Fruit fly (Drosophila melanogaster) whole organism, prepupa: ENCODE measurements around the gene CG33796.

Source experiments
- Blimp-1 ChIP-seq: fragments of 200-800 bp; sonication (Bioruptor generic); optimal IDR thresholded peaks from 3 replicates; lab custom pipeline; 2017; ENCODE audit warnings: missing biosample characterization, missing genetic modification characterization, mild to moderate bottlenecking, moderate library complexity, missing genetic modification reagents
- CG10631 ChIP-seq: fragments of 200-800 bp; sonication (Bioruptor generic); optimal IDR thresholded peaks from 2 replicates; lab custom pipeline; 2016; ENCODE audit warnings: missing biosample characterization, missing genetic modification characterization
- CG10669 ChIP-seq: fragments of 200-800 bp; sonication (Bioruptor generic); optimal IDR thresholded peaks from 3 replicates; lab custom pipeline; 2018; ENCODE audit warnings: missing biosample characterization, mild to moderate bottlenecking, missing genetic modification characterization, moderate library complexity
- CG11762 ChIP-seq: fragments of 200-800 bp; sonication (Bioruptor generic); optimal IDR thresholded peaks from 3 replicates; lab custom pipeline; 2016; ENCODE audit warnings: missing biosample characterization, missing genetic modification characterization; ENCODE audit not compliant: insufficient read depth
- CG11902 ChIP-seq: fragments of 200-800 bp; sonication (Bioruptor generic); optimal IDR thresholded peaks from 3 replicates; lab custom pipeline; 2016; ENCODE audit warnings: missing biosample characterization, missing genetic modification characterization
- CG15336 ChIP-seq: fragments of 200-800 bp; sonication (Bioruptor generic); IDR thresholded peaks from 2 replicates; pipeline ENCODE4 v1.3.6; 2022; ENCODE audit warnings: missing biosample characterization, missing genetic modification characterization
- CG16779 ChIP-seq: fragments of 200-800 bp; sonication (Bioruptor generic); optimal IDR thresholded peaks from 3 replicates; lab custom pipeline; 2017; ENCODE audit warnings: missing biosample characterization, mild to moderate bottlenecking, missing genetic modification characterization
- CG3032 ChIP-seq: fragments of 200-800 bp; optimal IDR thresholded peaks from 2 replicates; lab custom pipeline; 2019; ENCODE audit warnings: missing biosample characterization, mild to moderate bottlenecking, missing genetic modification characterization, moderate library complexity
- CG31627 ChIP-seq: fragments of 200-800 bp; sonication (Bioruptor generic); optimal IDR thresholded peaks from 3 replicates; lab custom pipeline; 2016; ENCODE audit warnings: missing biosample characterization, missing genetic modification characterization
- CG32006 ChIP-seq: fragments of 200-800 bp; sonication (Bioruptor generic); optimal IDR thresholded peaks from 3 replicates; lab custom pipeline; 2017; ENCODE audit warnings: missing biosample characterization, mild to moderate bottlenecking, missing genetic modification characterization
- CG34406 ChIP-seq: fragments of 200-800 bp; sonication (Bioruptor generic); optimal IDR thresholded peaks from 3 replicates; lab custom pipeline; 2016; ENCODE audit warnings: missing biosample characterization, missing genetic modification characterization
- CG3919 ChIP-seq: fragments of 200-800 bp; sonication (Bioruptor generic); optimal IDR thresholded peaks from 3 replicates; lab custom pipeline; 2016; ENCODE audit warnings: missing biosample characterization, missing genetic modification characterization
- CG4318 ChIP-seq: fragments of 200-800 bp; sonication (Bioruptor generic); optimal IDR thresholded peaks from 3 replicates; lab custom pipeline; 2017; ENCODE audit warnings: missing biosample characterization, mild to moderate bottlenecking, missing genetic modification characterization
- CG6163 ChIP-seq: fragments of 200-800 bp; sonication (Bioruptor generic); IDR thresholded peaks from 3 replicates; pipeline ENCODE4 v1.3.6; 2022; ENCODE audit warnings: missing biosample characterization, missing genetic modification characterization
- CG6792 ChIP-seq: fragments of 200-800 bp; sonication (Bioruptor generic); optimal IDR thresholded peaks from 3 replicates; lab custom pipeline; 2016; ENCODE audit warnings: missing biosample characterization, missing genetic modification characterization
- CG6808 ChIP-seq: fragments of 200-800 bp; sonication (Bioruptor generic); optimal IDR thresholded peaks from 3 replicates; lab custom pipeline; 2017; ENCODE audit warnings: missing biosample characterization, missing genetic modification characterization, mild to moderate bottlenecking, moderate library complexity, missing genetic modification reagents
- CG7368 ChIP-seq: fragments of 200-800 bp; sonication (Bioruptor generic); optimal IDR thresholded peaks from 3 replicates; lab custom pipeline; 2016; ENCODE audit warnings: missing biosample characterization, missing genetic modification characterization
- CG8119 ChIP-seq: fragments of 200-800 bp; sonication (Bioruptor generic); IDR thresholded peaks from 3 replicates; pipeline ENCODE4 v1.3.6; 2022; ENCODE audit warnings: missing biosample characterization, missing genetic modification characterization
- CG8319 ChIP-seq: fragments of 200-800 bp; sonication (Bioruptor generic); optimal IDR thresholded peaks from 3 replicates; lab custom pipeline; 2016; ENCODE audit warnings: missing biosample characterization, missing genetic modification characterization
- CG8632 ChIP-seq: fragments of 200-800 bp; sonication (Bioruptor generic); optimal IDR thresholded peaks from 3 replicates; lab custom pipeline; 2016; ENCODE audit warnings: missing biosample characterization, missing genetic modification characterization
- CG9139 ChIP-seq: fragments of 200-800 bp; sonication (Bioruptor generic); optimal IDR thresholded peaks from 3 replicates; lab custom pipeline; 2017; ENCODE audit warnings: missing biosample characterization, mild to moderate bottlenecking, missing genetic modification characterization
- Eip75B ChIP-seq: fragments of 200-800 bp; sonication (Bioruptor generic); optimal IDR thresholded peaks from 3 replicates; lab custom pipeline; 2016; ENCODE audit warnings: missing biosample characterization, missing genetic modification characterization
- Eip78C ChIP-seq: fragments of 200-800 bp; sonication (Bioruptor generic); peaks from one replicate; lab custom pipeline; 2016; ENCODE audit warnings: missing biosample characterization, missing genetic modification characterization
- Eip93F ChIP-seq: fragments of 200-800 bp; sonication (Bioruptor generic); optimal IDR thresholded peaks from 2 replicates; lab custom pipeline; 2016; ENCODE audit warnings: missing biosample characterization, mild to moderate bottlenecking, missing genetic modification characterization
- Ets21C ChIP-seq: fragments of 200-800 bp; sonication (Bioruptor generic); optimal IDR thresholded peaks from 3 replicates; lab custom pipeline; 2016; ENCODE audit warnings: missing biosample characterization, missing genetic modification characterization
- Ets96B ChIP-seq: fragments of 200-800 bp; optimal IDR thresholded peaks from 2 replicates; lab custom pipeline; 2019; ENCODE audit warnings: missing biosample characterization, mild to moderate bottlenecking, missing genetic modification characterization, moderate library complexity
- Gug ChIP-seq: fragments of 200-800 bp; sonication (Bioruptor generic); IDR thresholded peaks from 2 replicates; pipeline ENCODE4 v1.3.6; 2022; ENCODE audit warnings: missing biosample characterization, missing genetic modification characterization
- Hr39 ChIP-seq: fragments of 200-800 bp; sonication (Bioruptor generic); optimal IDR thresholded peaks from 2 replicates; lab custom pipeline; 2016; ENCODE audit warnings: missing biosample characterization, missing genetic modification characterization
- Lpt ChIP-seq: fragments of 200-800 bp; sonication (Bioruptor generic); optimal IDR thresholded peaks from 3 replicates; lab custom pipeline; 2016; ENCODE audit warnings: missing biosample characterization, missing genetic modification characterization
- Met ChIP-seq: fragments of 200-800 bp; sonication (Bioruptor generic); optimal IDR thresholded peaks from 3 replicates; lab custom pipeline; 2016; ENCODE audit warnings: missing biosample characterization, missing genetic modification characterization
- OdsH ChIP-seq: fragments of 200-800 bp; sonication (Bioruptor generic); optimal IDR thresholded peaks from 3 replicates; lab custom pipeline; 2016; ENCODE audit warnings: missing biosample characterization, missing genetic modification characterization
- Smox ChIP-seq: fragments of 200-800 bp; sonication (Bioruptor generic); optimal IDR thresholded peaks from 3 replicates; lab custom pipeline; 2016; ENCODE audit warnings: missing biosample characterization, missing genetic modification characterization
- Sox102F ChIP-seq: fragments of 200-800 bp; sonication (Bioruptor generic); optimal IDR thresholded peaks from 2 replicates; lab custom pipeline; 2016; ENCODE audit warnings: missing biosample characterization, mild to moderate bottlenecking, missing genetic modification characterization
- Sox14 ChIP-seq: fragments of 200-800 bp; sonication (Bioruptor generic); optimal IDR thresholded peaks from 3 replicates; lab custom pipeline; 2016; ENCODE audit warnings: missing biosample characterization, missing genetic modification characterization
- achi ChIP-seq: fragments of 200-800 bp; sonication (Bioruptor generic); optimal IDR thresholded peaks from 3 replicates; lab custom pipeline; 2016; ENCODE audit warnings: missing biosample characterization, missing genetic modification characterization
- fd85E ChIP-seq: fragments of 200-800 bp; sonication (Bioruptor generic); optimal IDR thresholded peaks from 3 replicates; lab custom pipeline; 2016; ENCODE audit warnings: missing biosample characterization, missing genetic modification characterization
- lz ChIP-seq: fragments of 200-800 bp; sonication (Bioruptor generic); optimal IDR thresholded peaks from 3 replicates; lab custom pipeline; 2016; ENCODE audit warnings: missing biosample characterization, missing genetic modification characterization
- net ChIP-seq: fragments of 200-800 bp; sonication (Bioruptor generic); optimal IDR thresholded peaks from 3 replicates; lab custom pipeline; 2016; ENCODE audit warnings: missing biosample characterization, missing genetic modification characterization
- pdm3 ChIP-seq: fragments of 200-800 bp; sonication (Bioruptor generic); optimal IDR thresholded peaks from 3 replicates; lab custom pipeline; 2016; ENCODE audit warnings: missing biosample characterization, missing genetic modification characterization
- salr ChIP-seq, 2 experiments: fragments of 200-800 bp; sonication (Bioruptor generic); optimal IDR thresholded peaks; 3 replicates each; lab custom pipeline; 2016 to 2018; ENCODE audit warnings: missing biosample characterization in 2 of 2, missing genetic modification characterization in 2 of 2, mild to moderate bottlenecking in 1 of 2
- spab ChIP-seq: fragments of 200-800 bp; sonication (Bioruptor generic); optimal IDR thresholded peaks from 2 replicates; lab custom pipeline; 2017; ENCODE audit warnings: missing biosample characterization, mild to moderate bottlenecking, missing genetic modification characterization, missing genetic modification reagents
- ss ChIP-seq, 2 experiments: fragments of 200-800 bp; sonication (Bioruptor generic); optimal IDR thresholded peaks; 2 replicates in 1 of 2; 3 replicates in 1 of 2; lab custom pipeline; 2017 to 2018; ENCODE audit warnings: mild to moderate bottlenecking in 2 of 2, missing biosample characterization in 2 of 2, missing genetic modification characterization in 2 of 2, moderate library complexity in 1 of 2
- svp ChIP-seq: fragments of 200-800 bp; sonication (Bioruptor generic); peaks from one replicate; lab custom pipeline; 2016; ENCODE audit warnings: missing biosample characterization, missing genetic modification characterization
- vri ChIP-seq: fragments of 200-800 bp; sonication (Bioruptor generic); optimal IDR thresholded peaks from 3 replicates; lab custom pipeline; 2016; ENCODE audit warnings: missing biosample characterization, mild to moderate bottlenecking, missing genetic modification characterization

Gene CG33796

DNA sequence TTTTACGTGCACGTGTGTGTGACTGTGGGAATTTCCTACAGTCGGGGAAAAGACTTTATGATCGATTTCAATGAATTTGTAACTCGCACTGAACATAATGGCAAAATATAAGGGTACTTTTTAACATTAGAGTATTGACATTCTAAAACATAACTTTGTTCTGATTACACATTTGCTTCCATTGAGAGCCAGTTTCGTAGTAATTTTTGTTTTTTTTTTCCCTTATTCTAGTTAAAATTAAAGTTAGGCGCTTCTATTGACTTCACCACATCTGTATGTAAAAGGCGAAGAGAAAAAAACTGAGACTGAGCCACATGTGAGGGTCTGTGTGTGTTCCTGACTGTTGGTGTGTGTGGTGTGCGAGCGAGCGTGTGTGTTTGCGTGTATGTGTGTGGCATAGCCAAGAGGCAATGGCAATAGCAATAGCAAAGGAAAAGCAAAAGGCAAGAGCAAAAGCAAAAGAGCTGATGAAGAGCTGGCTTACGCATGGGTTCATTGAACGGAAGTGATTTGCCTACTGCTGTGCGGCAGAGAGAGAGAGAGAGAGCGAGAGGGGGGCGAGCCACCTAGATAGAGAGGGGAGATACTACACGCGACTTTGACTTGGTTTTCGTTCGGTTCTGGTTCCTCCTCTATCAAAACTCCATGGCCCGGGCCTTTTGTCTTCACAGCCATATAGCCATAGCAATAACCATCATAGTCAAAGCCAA is 7.9 kb downstream of the CG33796 start (continued):
- TF ChIP-seq vri: no peak
- TF ChIP-seq Sox102F: peak; percentile 47
- peak; percentile 78 for TF ChIP-seq CG4318 (GFP tag; lab: Kevin White, UChicago)
- TF ChIP-seq spab (GFP tag; lab: Kevin White, UChicago): peak; percentile 49
- no peak for TF ChIP-seq CG7368 (GFP tag; lab: Kevin White, UChicago)
- TF ChIP-seq CG34406 (GFP tag; lab: Kevin White, UChicago): peak; percentile 67
- peak; percentile 57 for TF ChIP-seq Eip75B
- peak; percentile 74 for TF ChIP-seq Gug
- TF ChIP-seq Eip93F (GFP tag; lab: Kevin White, UChicago): no peak
- TF ChIP-seq CG9139 (GFP tag; lab: Kevin White, UChicago): no peak
- TF ChIP-seq Ets96B: peak; percentile 61
- peak; percentile 54 for TF ChIP-seq CG11762 (GFP tag; lab: Kevin White, UChicago)
- no peak for TF ChIP-seq lz (GFP tag; lab: Kevin White, UChicago)
- peak; percentile 72 for TF ChIP-seq Lpt
- TF ChIP-seq ss (GFP tag; optimal IDR thresholded peaks at IDR 0.05; lab: Kevin White, UChicago): peak in 1 of 2 experiments; percentile 50
- TF ChIP-seq CG8632 (GFP tag; lab: Kevin White, UChicago): peak; percentile 57
- TF ChIP-seq Eip78C (GFP tag; lab: Kevin White, UChicago): peak; percentile 93
- TF ChIP-seq CG8319 (GFP tag; lab: Kevin White, UChicago): peak; percentile 31
- TF ChIP-seq Sox14 (GFP tag; lab: Kevin White, UChicago): peak; percentile 85
- TF ChIP-seq Blimp-1: no peak
- TF ChIP-seq CG16779: peak; percentile 27
- TF ChIP-seq CG15336 (GFP tag; lab: Robert Waterston, UW): peak; percentile 88
- TF ChIP-seq, all 60 proteins: peak for 50

DNA sequence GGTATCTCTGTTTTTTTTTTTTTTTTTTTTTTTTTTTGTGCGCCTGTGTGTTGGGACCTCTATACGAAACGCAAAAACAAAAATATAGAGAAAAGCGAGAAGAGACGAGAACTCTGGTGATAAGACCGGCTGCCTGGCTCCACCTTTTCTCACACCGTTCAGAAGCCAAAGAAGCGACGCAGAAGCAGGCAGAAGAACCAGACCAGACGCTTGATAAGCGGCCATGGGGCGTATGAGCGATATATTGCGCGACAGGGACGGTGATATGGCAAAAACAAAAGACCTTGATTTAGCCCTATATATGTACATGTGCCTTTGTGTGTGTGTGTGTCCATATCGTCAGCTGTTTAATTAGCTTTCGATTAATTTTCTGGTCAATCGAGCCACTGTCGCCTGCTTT is 8.8 kb downstream of the CG33796 start:
- TF ChIP-seq CG15336 (GFP tag; lab: Robert Waterston, UW) (no peak), Eip78C (GFP tag; lab: Kevin White, UChicago) (peak; percentile 43), Eip93F (GFP tag; lab: Kevin White, UChicago) (peak; percentile 24), vri (peak; percentile 57), svp (GFP tag; lab: Kevin White, UChicago) (peak; percentile 85), CG6163 (GFP tag; lab: Robert Waterston, UW) (peak; percentile 49; the same call in 1 of the 3 replicates)

DNA sequence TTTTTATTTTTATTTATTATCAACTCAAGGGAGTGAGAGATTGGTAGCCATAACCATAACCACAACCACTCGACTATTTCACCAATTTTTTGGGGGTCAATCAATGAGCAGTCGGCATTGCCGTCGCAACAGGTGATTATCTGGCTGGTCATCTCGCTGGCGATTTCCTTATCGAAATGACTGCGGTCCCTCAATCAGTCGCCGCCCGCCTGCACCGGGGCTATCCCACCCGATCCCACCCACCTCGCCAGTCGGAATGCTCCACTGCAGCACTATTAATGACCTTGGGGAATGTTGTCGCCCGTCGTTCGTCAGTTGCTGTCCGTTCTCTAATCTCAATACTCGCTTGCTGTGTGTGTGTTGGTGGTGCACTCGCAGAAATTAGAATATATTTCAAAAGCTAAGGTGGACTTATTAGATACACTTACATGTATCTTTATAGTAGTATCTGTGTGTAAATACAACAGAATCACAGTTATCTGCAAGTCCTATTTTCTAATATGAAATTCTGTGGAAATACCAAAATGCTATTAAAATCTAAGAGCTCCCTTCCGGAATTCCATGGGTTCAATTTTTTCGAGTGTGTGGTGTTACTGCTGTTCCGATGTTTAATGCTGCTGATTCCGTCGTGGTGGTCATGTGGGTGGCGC is 9.4 kb downstream of the CG33796 start:
- peak; percentile 32 for TF ChIP-seq Hr39 (GFP tag; lab: Kevin White, UChicago)
- no peak for TF ChIP-seq fd85E (GFP tag; lab: Kevin White, UChicago)
- peak; percentile 7 for TF ChIP-seq CG4318 (GFP tag; lab: Kevin White, UChicago)
- peak; percentile 28 for TF ChIP-seq CG31627 (GFP tag; lab: Kevin White, UChicago)
- TF ChIP-seq Smox (GFP tag; lab: Kevin White, UChicago): peak; percentile 32
- peak; percentile 32 for TF ChIP-seq Sox14 (GFP tag; lab: Kevin White, UChicago)
- peak; percentile 27 for TF ChIP-seq net (GFP tag; lab: Kevin White, UChicago)
- peak; percentile 12 for TF ChIP-seq CG34406 (GFP tag; lab: Kevin White, UChicago)
- no peak for TF ChIP-seq salr (GFP tag; optimal IDR thresholded peaks at IDR 0.05; lab: Kevin White, UChicago)
- peak; percentile 44 for TF ChIP-seq OdsH
- TF ChIP-seq Eip78C (GFP tag; lab: Kevin White, UChicago): peak; percentile 73
- TF ChIP-seq CG32006 (GFP tag; lab: Kevin White, UChicago): peak; percentile 68
- no peak for TF ChIP-seq Ets21C (GFP tag; lab: Kevin White, UChicago)
- TF ChIP-seq Met: peak; percentile 31
- no peak for TF ChIP-seq CG16779
- peak; percentile 22 for TF ChIP-seq CG10669
- no peak for TF ChIP-seq CG11902 (GFP tag; lab: Kevin White, UChicago)
- TF ChIP-seq pdm3: peak; percentile 53
- peak; percentile 1 for TF ChIP-seq CG6792 (GFP tag; lab: Kevin White, UChicago)
- peak; percentile 46 for TF ChIP-seq CG10631 (GFP tag; lab: Kevin White, UChicago)
- no peak for TF ChIP-seq CG6808 (GFP tag; lab: Kevin White, UChicago)
- peak; percentile 12 for TF ChIP-seq Eip75B
- peak; percentile 22 for TF ChIP-seq CG3032 (tag; lab: Kevin White, UChicago)
- peak; percentile 57 for TF ChIP-seq CG8119
- peak; percentile 52 for TF ChIP-seq achi (GFP tag; lab: Kevin White, UChicago)
- TF ChIP-seq CG3919: peak; percentile 22
- TF ChIP-seq spab (GFP tag; lab: Kevin White, UChicago): peak; percentile 7
- TF ChIP-seq Ets96B: no peak
- 0 out of 2 replicates have a peak, but pooled peaks have one; percentile 17 for TF ChIP-seq Gug
- peak; percentile 3 for TF ChIP-seq lz (GFP tag; lab: Kevin White, UChicago)
